Fruit fly (Drosophila melanogaster) whole organism, pupa: Measurements from ENCODE around the gene CG13306.

Experiments
- CG10348 ChIP-seq: fragments of 200-800 bp; sonication (Bioruptor generic); IDR thresholded peaks from 2 replicates; pipeline ENCODE4 v1.3.6; 2022; ENCODE audit warnings: missing biosample characterization, missing genetic modification characterization
- CG12605 ChIP-seq: fragments of 200-800 bp; sonication (Bioruptor generic); IDR thresholded peaks from 2 replicates; pipeline ENCODE4 v1.3.6; 2022; ENCODE audit warnings: missing biosample characterization, missing genetic modification characterization
- CG13204 ChIP-seq: fragments of 200-800 bp; sonication (Bioruptor generic); optimal IDR thresholded peaks from 2 replicates; lab custom pipeline; 2018; ENCODE audit warnings: missing biosample characterization, mild to moderate bottlenecking, missing genetic modification characterization, moderate library complexity
- CG14655 ChIP-seq: fragments of 200-800 bp; sonication (Bioruptor generic); optimal IDR thresholded peaks from 3 replicates; lab custom pipeline; 2017; ENCODE audit warnings: mild to moderate bottlenecking, missing biosample characterization, missing genetic modification reagents, missing genetic modification characterization
- CG15710 ChIP-seq: fragments of 200-800 bp; sonication (Bioruptor generic); optimal IDR thresholded peaks from 2 replicates; lab custom pipeline; 2018; ENCODE audit warnings: missing biosample characterization, mild to moderate bottlenecking, missing genetic modification characterization, moderate library complexity
- CG17806 ChIP-seq: fragments of 200-800 bp; sonication (Bioruptor generic); optimal IDR thresholded peaks from 2 replicates; lab custom pipeline; 2018; ENCODE audit warnings: missing biosample characterization, mild to moderate bottlenecking, missing genetic modification characterization, moderate library complexity
- CG32121 ChIP-seq: fragments of 200-800 bp; sonication (Bioruptor generic); IDR thresholded peaks from 2 replicates; pipeline ENCODE4 v1.3.6; 2022; ENCODE audit warnings: missing biosample characterization, missing genetic modification characterization
- CG34367 ChIP-seq: fragments of 200-800 bp; sonication (Bioruptor generic); optimal IDR thresholded peaks from 2 replicates; lab custom pipeline; 2018; ENCODE audit warnings: missing biosample characterization, mild to moderate bottlenecking, missing genetic modification characterization
- CG4496 ChIP-seq: fragments of 200-800 bp; sonication (Bioruptor generic); IDR thresholded peaks from 3 replicates; pipeline ENCODE4 v1.3.6; 2022; ENCODE audit warnings: missing biosample characterization, missing genetic modification characterization
- CG8159 ChIP-seq: fragments of 200-800 bp; sonication (Bioruptor generic); optimal IDR thresholded peaks from 3 replicates; lab custom pipeline; 2018; ENCODE audit warnings: missing biosample characterization, mild to moderate bottlenecking, missing genetic modification characterization, moderate library complexity
- CG8301 ChIP-seq: fragments of 200-800 bp; sonication (Bioruptor generic); optimal IDR thresholded peaks from 2 replicates; lab custom pipeline; 2018; ENCODE audit warnings: missing biosample characterization, mild to moderate bottlenecking, missing genetic modification characterization
- CG9948 ChIP-seq: fragments of 200-800 bp; sonication (Bioruptor generic); optimal IDR thresholded peaks from 2 replicates; lab custom pipeline; 2018; ENCODE audit warnings: missing biosample characterization, mild to moderate bottlenecking, missing genetic modification characterization, moderate library complexity
- D1 ChIP-seq: fragments of 200-800 bp; sonication (Bioruptor generic); optimal IDR thresholded peaks from 2 replicates; lab custom pipeline; 2018; ENCODE audit warnings: missing biosample characterization, mild to moderate bottlenecking, missing genetic modification characterization, moderate library complexity
- EcR ChIP-seq: fragments of 200-800 bp; sonication (Bioruptor generic); optimal IDR thresholded peaks from 3 replicates; lab custom pipeline; 2019; ENCODE audit warnings: missing biosample characterization, missing genetic modification characterization, mild to moderate bottlenecking, moderate library complexity, missing genetic modification reagents
- Ets98B ChIP-seq: fragments of 200-800 bp; sonication (Bioruptor generic); IDR thresholded peaks from 2 replicates; pipeline ENCODE4 v1.3.6; 2022; ENCODE audit warnings: missing biosample characterization, missing genetic modification characterization
- Pif1A ChIP-seq: fragments of 200-800 bp; sonication (Bioruptor generic); optimal IDR thresholded peaks from 3 replicates; lab custom pipeline; 2016; ENCODE audit warnings: missing biosample characterization, missing genetic modification characterization
- Pif1B ChIP-seq: fragments of 200-800 bp; sonication (Bioruptor generic); optimal IDR thresholded peaks from 3 replicates; lab custom pipeline; 2016; ENCODE audit warnings: missing biosample characterization, missing genetic modification characterization
- Snoo ChIP-seq: fragments of 200-800 bp; sonication (Bioruptor generic); optimal IDR thresholded peaks from 3 replicates; lab custom pipeline; 2017; ENCODE audit warnings: missing biosample characterization, mild to moderate bottlenecking, missing genetic modification characterization, inconsistent platforms
- fd96Ca ChIP-seq: fragments of 200-800 bp; sonication (Bioruptor generic); IDR thresholded peaks from 3 replicates; pipeline ENCODE4 v1.3.6; 2022; ENCODE audit warnings: missing biosample characterization, missing genetic modification characterization
- gl ChIP-seq: fragments of 200-800 bp; sonication (Bioruptor generic); optimal IDR thresholded peaks from 2 replicates; lab custom pipeline; 2018; ENCODE audit warnings: missing biosample characterization, mild to moderate bottlenecking, missing genetic modification characterization
- rn ChIP-seq: fragments of 200-800 bp; sonication (Bioruptor generic); IDR thresholded peaks from 2 replicates; pipeline ENCODE4 v1.3.6; 2022; ENCODE audit warnings: missing biosample characterization, missing genetic modification characterization

The CG13306 gene

dm6 chr3L:8749676-8750654 lies at the start of gene CG13306:
Gene CG13306, minus strand, starts transcription at chr3L:8749726.
- TF ChIP-seq CG13204 (no peak), fd96Ca (GFP tag; lab: Robert Waterston, UW) (0 out of 3 replicates have a peak, but pooled peaks have one; percentile 21)

dm6 chr3L:8798539-8798938 lies 49.0 kb upstream of the CG13306 start:
- no peak for TF ChIP-seq CG8159 (tag; lab: Kevin White, UChicago)
- peak; percentile 4 for TF ChIP-seq D1 (tag; lab: Kevin White, UChicago)
- TF ChIP-seq, all 21 proteins: peak for 1

- TF ChIP-seq CG10348 (GFP tag; lab: Robert Waterston, UW) = no peak
- no peak for TF ChIP-seq Pif1A (GFP tag; lab: Kevin White, UChicago)
- TF ChIP-seq rn (GFP tag; lab: Robert Waterston, UW) = no peak
- no peak for TF ChIP-seq CG12605 (GFP tag; lab: Robert Waterston, UW)
- no peak for TF ChIP-seq CG9948
- no peak for TF ChIP-seq CG15710 (tag; lab: Kevin White, UChicago)
- TF ChIP-seq CG34367 (tag; lab: Kevin White, UChicago) = no peak
- TF ChIP-seq Snoo (tag; lab: Kevin White, UChicago) = no peak
- TF ChIP-seq Pif1B (GFP tag; lab: Kevin White, UChicago) = no peak
- TF ChIP-seq CG8159 (tag; lab: Kevin White, UChicago) = no peak
- TF ChIP-seq Ets98B (GFP tag; lab: Robert Waterston, UW) = no peak
Observed at dm6 chr3L:8798129-8798528, 48.6 kb upstream of the CG13306 start.

- TF ChIP-seq EcR (GFP tag; lab: Kevin White, UChicago) = no peak
- no peak for TF ChIP-seq CG14655 (GFP tag; lab: Kevin White, UChicago)
- TF ChIP-seq CG4496 (GFP tag; lab: Robert Waterston, UW) = no peak
- TF ChIP-seq Pif1A (GFP tag; lab: Kevin White, UChicago) = no peak
- no peak for TF ChIP-seq gl
- no peak for TF ChIP-seq fd96Ca (GFP tag; lab: Robert Waterston, UW)
- TF ChIP-seq CG15710 (tag; lab: Kevin White, UChicago) = no peak
- no peak for TF ChIP-seq Ets98B (GFP tag; lab: Robert Waterston, UW)
- TF ChIP-seq CG10348 (GFP tag; lab: Robert Waterston, UW) = no peak
- TF ChIP-seq CG13204 = no peak
- TF ChIP-seq Pif1B (GFP tag; lab: Kevin White, UChicago) = no peak
- no peak for TF ChIP-seq CG9948
- TF ChIP-seq CG17806 = no peak
- TF ChIP-seq CG8159 (tag; lab: Kevin White, UChicago) = no peak
- no peak for TF ChIP-seq CG12605 (GFP tag; lab: Robert Waterston, UW)
- TF ChIP-seq rn (GFP tag; lab: Robert Waterston, UW) = no peak
- no peak for TF ChIP-seq CG34367 (tag; lab: Kevin White, UChicago)
- no peak for TF ChIP-seq CG32121 (GFP tag; lab: Robert Waterston, UW)
- no peak for TF ChIP-seq Snoo (tag; lab: Kevin White, UChicago)
- TF ChIP-seq D1 (tag; lab: Kevin White, UChicago) = no peak
Observed at dm6 chr3L:8788445-8788844, 38.9 kb upstream of the CG13306 start, which contains the start of gene Acbp5. Gene Acbp5, minus strand, starts transcription at chr3L:8788545.

dm6 chr3L:8787701-8788100 lies 38.2 kb upstream of the CG13306 start:
- TF ChIP-seq Snoo (tag; lab: Kevin White, UChicago) (no peak), CG14655 (GFP tag; lab: Kevin White, UChicago) (no peak), CG4496 (GFP tag; lab: Robert Waterston, UW) (no peak), EcR (GFP tag; lab: Kevin White, UChicago) (no peak), CG32121 (GFP tag; lab: Robert Waterston, UW) (no peak), Ets98B (GFP tag; lab: Robert Waterston, UW) (no peak), CG13204 (no peak), CG9948 (no peak), D1 (tag; lab: Kevin White, UChicago) (no peak), Pif1B (GFP tag; lab: Kevin White, UChicago) (no peak), CG8301 (tag; lab: Kevin White, UChicago) (no peak)

dm6 chr3L:8787240-8787639 lies 37.7 kb upstream of the CG13306 start:
- no peak for TF ChIP-seq fd96Ca (GFP tag; lab: Robert Waterston, UW)
- no peak for TF ChIP-seq Pif1B (GFP tag; lab: Kevin White, UChicago)
- no peak for TF ChIP-seq D1 (tag; lab: Kevin White, UChicago)
- no peak for TF ChIP-seq CG12605 (GFP tag; lab: Robert Waterston, UW)
- TF ChIP-seq Pif1A (GFP tag; lab: Kevin White, UChicago) = no peak
- no peak for TF ChIP-seq Snoo (tag; lab: Kevin White, UChicago)
- no peak for TF ChIP-seq CG14655 (GFP tag; lab: Kevin White, UChicago)
- TF ChIP-seq CG15710 (tag; lab: Kevin White, UChicago) = no peak
- TF ChIP-seq gl = no peak
- no peak for TF ChIP-seq CG4496 (GFP tag; lab: Robert Waterston, UW)
- no peak for TF ChIP-seq CG10348 (GFP tag; lab: Robert Waterston, UW)
- no peak for TF ChIP-seq CG34367 (tag; lab: Kevin White, UChicago)
- no peak for TF ChIP-seq CG17806
- no peak for TF ChIP-seq rn (GFP tag; lab: Robert Waterston, UW)
- TF ChIP-seq CG9948 = no peak
- TF ChIP-seq EcR (GFP tag; lab: Kevin White, UChicago) = no peak
- no peak for TF ChIP-seq CG13204
- no peak for TF ChIP-seq CG8301 (tag; lab: Kevin White, UChicago)
- TF ChIP-seq Ets98B (GFP tag; lab: Robert Waterston, UW) = no peak
